Fruit fly (Drosophila melanogaster) whole organism, wandering third instar larva: ENCODE data around the gene CG13010.
A peak's percentile ranks its signal among the peaks of the same experiment; 100 is the strongest.

ENCODE experiments used
- Abd-B ChIP-seq: fragments of >200 bp; optimal IDR thresholded peaks from 2 replicates; lab custom pipeline; 2017; ENCODE audit warnings: missing biosample characterization, missing genetic modification characterization
- CG32264 ChIP-seq: fragments of 200-800 bp; sonication (Bioruptor generic); optimal IDR thresholded peaks from 2 replicates; lab custom pipeline; 2016; ENCODE audit warnings: missing biosample characterization, missing genetic modification characterization
- CG9705 ChIP-seq: fragments of 200-800 bp; sonication (Bioruptor generic); optimal IDR thresholded peaks from 2 replicates; lab custom pipeline; 2018; ENCODE audit warnings: missing biosample characterization, mild to moderate bottlenecking, missing genetic modification characterization
- CrebA ChIP-seq: fragments of 200-800 bp; sonication (Bioruptor generic); optimal IDR thresholded peaks from 2 replicates; lab custom pipeline; 2016; ENCODE audit warnings: missing biosample characterization, mild to moderate bottlenecking, missing genetic modification characterization, borderline replicate concordance
- Dfd ChIP-seq: fragments of >200 bp; optimal IDR thresholded peaks from 2 replicates; lab custom pipeline; 2017; ENCODE audit warnings: missing biosample characterization, missing genetic modification characterization
- Dif ChIP-seq: fragments of 200-275, 200-300 bp; sonication (Bioruptor generic); optimal IDR thresholded peaks from 2 replicates; lab custom pipeline; 2018; ENCODE audit warnings: missing biosample characterization, missing genetic modification characterization; ENCODE audit not compliant: partially characterized antibody
- GATAd ChIP-seq: sonication (Bioruptor generic); optimal IDR thresholded peaks from 2 replicates; lab custom pipeline; 2016; ENCODE audit warnings: missing biosample characterization, missing genetic modification characterization
- HLH106 ChIP-seq: fragments of 200-800 bp; optimal IDR thresholded peaks from 3 replicates; lab custom pipeline; 2019; ENCODE audit warnings: missing biosample characterization, mild to moderate bottlenecking, missing genetic modification characterization, moderate library complexity
- Hnf4 ChIP-seq: fragments of 200-800 bp; sonication (Bioruptor generic); optimal IDR thresholded peaks from 2 replicates; lab custom pipeline; 2016; ENCODE audit warnings: missing biosample characterization, mild to moderate bottlenecking, missing genetic modification characterization
- Hr78 ChIP-seq: fragments of >200 bp; optimal IDR thresholded peaks from 2 replicates; lab custom pipeline; 2017; ENCODE audit warnings: missing biosample characterization, missing genetic modification characterization
- Hr83 ChIP-seq: fragments of 200-300 bp; sonication (Bioruptor generic); optimal IDR thresholded peaks from 2 replicates; lab custom pipeline; 2016; ENCODE audit warnings: missing biosample characterization, mild to moderate bottlenecking, missing genetic modification characterization, moderate library complexity; ENCODE audit not compliant: poor library complexity, severe bottlenecking
- Myc ChIP-seq: fragments of >200 bp; optimal IDR thresholded peaks from 2 replicates; lab custom pipeline; 2017
- N ChIP-seq: fragments of >200 bp; optimal IDR thresholded peaks from 2 replicates; lab custom pipeline; 2018; ENCODE audit warnings: missing biosample characterization, missing external identifiers, missing genetic modification characterization
- OdsH ChIP-seq: fragments of 200-800 bp; sonication (Bioruptor generic); optimal IDR thresholded peaks from 2 replicates; lab custom pipeline; 2016; ENCODE audit warnings: missing biosample characterization, mild to moderate bottlenecking, missing genetic modification characterization
- Rel ChIP-seq, 2 experiments: fragments of 200-800 bp; sonication (Bioruptor generic) in 1 of 2; optimal IDR thresholded peaks; 2 replicates in 1 of 2; 3 replicates in 1 of 2; lab custom pipeline; 2016 to 2019; ENCODE audit warnings: mild to moderate bottlenecking in 2 of 2, missing biosample characterization in 2 of 2, missing genetic modification characterization in 2 of 2, moderate library complexity in 1 of 2
- Vsx2 ChIP-seq: fragments of 200-300, 225-300 bp; sonication (Bioruptor generic); optimal IDR thresholded peaks from 2 replicates; lab custom pipeline; 2018; ENCODE audit warnings: missing biosample characterization, missing genetic modification characterization; ENCODE audit not compliant: partially characterized antibody
- br ChIP-seq: fragments of 200-800 bp; sonication (Bioruptor generic); optimal IDR thresholded peaks from 2 replicates; lab custom pipeline; 2016; ENCODE audit warnings: missing biosample characterization, missing genetic modification characterization
- brk ChIP-seq: fragments of 200-800 bp; sonication (Bioruptor generic); optimal IDR thresholded peaks from 2 replicates; lab custom pipeline; 2016; ENCODE audit warnings: missing biosample characterization, mild to moderate bottlenecking, missing genetic modification characterization
- dl ChIP-seq, 2 experiments: fragments of 175-275, 200-275 bp in 1 of 2; fragments of 200-275 bp in 1 of 2; sonication (Bioruptor generic); optimal IDR thresholded peaks; lab custom pipeline; 2018; ENCODE audit warnings: mild to moderate bottlenecking in 2 of 2, missing biosample characterization in 2 of 2, missing genetic modification characterization in 2 of 2, moderate library complexity in 2 of 2; ENCODE audit not compliant: partially characterized antibody in 2 of 2, insufficient read depth in 1 of 2
- dsf ChIP-seq: sonication (Bioruptor generic); optimal IDR thresholded peaks from 2 replicates; lab custom pipeline; 2016; ENCODE audit warnings: missing biosample characterization, missing genetic modification characterization, borderline replicate concordance
- ey ChIP-seq: fragments of 200-800 bp; sonication (Bioruptor generic); optimal IDR thresholded peaks from 2 replicates; lab custom pipeline; 2016; ENCODE audit warnings: missing biosample characterization, missing genetic modification characterization
- foxo ChIP-seq, 2 experiments: fragments of 200-800 bp; sonication (Bioruptor generic); optimal IDR thresholded peaks; 2 replicates in 1 of 2; 3 replicates in 1 of 2; lab custom pipeline; 2016 to 2017; ENCODE audit warnings: missing biosample characterization in 2 of 2, missing genetic modification characterization in 2 of 2
- fru ChIP-seq: fragments of 200-800 bp; sonication (Bioruptor generic); optimal IDR thresholded peaks from 3 replicates; lab custom pipeline; 2016; ENCODE audit warnings: missing biosample characterization, mild to moderate bottlenecking, missing genetic modification characterization
- h ChIP-seq: fragments of 200-800 bp; sonication (Bioruptor generic); optimal IDR thresholded peaks from 3 replicates; lab custom pipeline; 2016; ENCODE audit warnings: missing biosample characterization, mild to moderate bottlenecking, missing genetic modification characterization
- lola ChIP-seq: fragments of >200 bp; optimal IDR thresholded peaks from 2 replicates; lab custom pipeline; 2017; ENCODE audit warnings: missing biosample characterization, missing genetic modification characterization
- rgr ChIP-seq: fragments of 200-800 bp; sonication (Bioruptor generic); optimal IDR thresholded peaks from 3 replicates; lab custom pipeline; 2016; ENCODE audit warnings: missing biosample characterization, mild to moderate bottlenecking, missing genetic modification characterization
- sage ChIP-seq: fragments of 200-800 bp; sonication (Bioruptor generic); optimal IDR thresholded peaks from 2 replicates; lab custom pipeline; 2016; ENCODE audit warnings: missing biosample characterization, mild to moderate bottlenecking, missing genetic modification characterization
- sv ChIP-seq: fragments of 200-800 bp; sonication (Bioruptor generic); optimal IDR thresholded peaks from 3 replicates; lab custom pipeline; 2016; ENCODE audit warnings: missing biosample characterization, missing genetic modification characterization
- tai ChIP-seq: sonication (Bioruptor generic); optimal IDR thresholded peaks from 2 replicates; lab custom pipeline; 2016; ENCODE audit warnings: missing biosample characterization, missing genetic modification characterization
- woc ChIP-seq: sonication (Bioruptor generic); optimal IDR thresholded peaks from 2 replicates; lab custom pipeline; 2016; ENCODE audit warnings: missing biosample characterization, mild to moderate bottlenecking, missing genetic modification characterization

Gene CG13010

DNA sequence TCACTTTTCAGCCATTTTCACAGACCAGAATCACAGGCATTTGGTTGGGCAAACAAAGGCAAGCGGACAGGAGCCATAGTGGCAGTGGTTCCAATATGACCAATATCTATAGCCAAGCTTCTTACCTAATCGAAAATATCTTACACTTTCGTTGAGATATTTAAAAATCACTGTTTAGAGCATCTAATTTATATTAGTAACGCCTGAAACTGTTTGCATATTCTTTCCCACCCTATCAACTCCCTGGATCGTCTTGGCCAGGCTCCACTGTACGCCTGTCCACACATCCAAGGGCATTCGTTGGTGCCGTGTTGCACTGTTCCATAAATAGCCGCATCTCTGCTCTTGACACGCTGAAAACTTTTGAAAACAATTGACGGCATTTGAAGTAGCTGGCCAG lies 11.8 kb upstream of the CG13010 start:
- TF ChIP-seq dl (GFP tag; optimal IDR thresholded peaks at IDR 0.05; lab: Kevin White, UChicago; ENCODE audit: insufficient read depth in 1 of 2, partially characterized antibody in 2 of 2) (no peak), Dfd (GFP tag; lab: Kevin White, UChicago) (no peak), N (no peak), rgr (GFP tag; lab: Kevin White, UChicago) (no peak), Hr83 (GFP tag; lab: Kevin White, UChicago) (no peak)

DNA sequence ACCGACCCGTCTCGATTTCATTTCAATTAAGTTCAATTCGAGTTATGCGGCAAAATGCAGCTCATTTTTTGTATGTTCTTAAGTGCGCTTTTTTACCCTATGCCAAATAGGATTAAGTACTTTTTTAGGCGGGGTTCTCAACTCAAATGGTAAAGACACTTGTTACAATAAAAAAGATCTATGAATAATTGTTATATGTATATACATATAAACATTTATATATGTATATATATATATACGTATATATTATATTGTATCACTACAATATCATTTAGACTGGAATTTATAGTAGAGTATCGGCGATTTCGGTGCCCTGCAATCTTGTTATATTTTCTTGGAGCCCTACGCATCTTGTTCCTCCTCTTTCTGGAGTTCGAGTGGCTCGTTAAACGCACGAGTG lies 11.2 kb upstream of the CG13010 start:
- TF ChIP-seq sv (GFP tag; lab: Kevin White, UChicago) (no peak), HLH106 (tag; lab: Kevin White, UChicago) (no peak), CrebA (GFP tag; lab: Kevin White, UChicago) (no peak), foxo (GFP tag; optimal IDR thresholded peaks at IDR 0.05; lab: Kevin White, UChicago) (no peak), Dif (GFP tag; lab: Kevin White, UChicago) (no peak), woc (no peak), dl (GFP tag; optimal IDR thresholded peaks at IDR 0.05; lab: Kevin White, UChicago; ENCODE audit: insufficient read depth in 1 of 2, partially characterized antibody in 2 of 2) (no peak), Myc (lab: Kevin White, UChicago) (no peak), lola (GFP tag; lab: Kevin White, UChicago) (no peak), OdsH (GFP tag; lab: Kevin White, UChicago) (no peak), br (GFP tag; lab: Kevin White, UChicago) (no peak), brk (GFP tag; lab: Kevin White, UChicago) (no peak), sage (GFP tag; lab: Kevin White, UChicago) (no peak), h (no peak), tai (GFP tag; lab: Kevin White, UChicago) (no peak), Hr83 (GFP tag; lab: Kevin White, UChicago) (no peak), Vsx2 (GFP tag; lab: Kevin White, UChicago) (no peak), N (no peak), rgr (GFP tag; lab: Kevin White, UChicago) (no peak)
- TF ChIP-seq, all 38 proteins: peak for 0

DNA sequence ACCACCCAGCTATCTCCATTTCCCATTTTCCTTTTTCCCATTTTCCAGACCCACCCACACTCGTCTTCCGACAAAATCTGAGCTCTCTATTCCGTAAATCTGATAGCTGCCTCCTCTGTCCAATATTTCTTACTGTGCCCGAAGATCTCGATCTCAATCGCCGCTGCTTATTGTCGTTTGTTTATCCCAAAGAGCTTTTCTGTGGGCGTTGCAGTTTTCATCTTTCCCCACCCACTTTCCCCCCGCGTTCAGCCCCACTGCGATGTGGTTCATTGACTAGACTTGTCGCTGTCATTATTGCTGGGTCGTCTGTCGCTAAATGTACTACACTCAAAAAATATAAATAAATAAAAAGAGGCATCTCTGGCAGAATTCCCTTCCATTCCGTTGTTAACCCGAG lies 10.6 kb upstream of the CG13010 start:
- TF ChIP-seq Hr78 = no peak
- TF ChIP-seq, all 38 proteins: peak for 0

DNA sequence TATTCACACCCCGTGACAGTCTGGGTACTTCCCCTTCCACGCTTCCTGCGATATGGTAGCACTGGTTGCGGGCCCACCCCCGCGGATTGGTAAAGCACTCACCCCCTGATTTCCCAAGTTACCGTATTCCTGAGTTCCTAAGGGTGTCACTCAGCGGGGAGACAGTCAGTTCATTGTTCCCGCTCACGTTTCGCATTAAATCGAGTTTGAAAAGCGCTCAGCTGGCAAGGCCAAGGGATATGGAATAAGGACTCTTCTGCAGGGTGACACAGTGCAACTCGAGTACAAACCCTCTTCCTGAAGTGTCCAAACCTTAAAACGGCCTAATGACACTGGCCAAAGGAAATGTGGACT lies 9.3 kb upstream of the CG13010 start:
- TF ChIP-seq Rel (GFP tag; optimal IDR thresholded peaks at IDR 0.05; lab: Kevin White, UChicago) = no peak
- TF ChIP-seq Rel (tag; optimal IDR thresholded peaks at IDR 0.05; lab: Kevin White, UChicago) = peak; percentile 50
- no peak for TF ChIP-seq tai (GFP tag; lab: Kevin White, UChicago)
- TF ChIP-seq ey (GFP tag; lab: Kevin White, UChicago) = no peak

DNA sequence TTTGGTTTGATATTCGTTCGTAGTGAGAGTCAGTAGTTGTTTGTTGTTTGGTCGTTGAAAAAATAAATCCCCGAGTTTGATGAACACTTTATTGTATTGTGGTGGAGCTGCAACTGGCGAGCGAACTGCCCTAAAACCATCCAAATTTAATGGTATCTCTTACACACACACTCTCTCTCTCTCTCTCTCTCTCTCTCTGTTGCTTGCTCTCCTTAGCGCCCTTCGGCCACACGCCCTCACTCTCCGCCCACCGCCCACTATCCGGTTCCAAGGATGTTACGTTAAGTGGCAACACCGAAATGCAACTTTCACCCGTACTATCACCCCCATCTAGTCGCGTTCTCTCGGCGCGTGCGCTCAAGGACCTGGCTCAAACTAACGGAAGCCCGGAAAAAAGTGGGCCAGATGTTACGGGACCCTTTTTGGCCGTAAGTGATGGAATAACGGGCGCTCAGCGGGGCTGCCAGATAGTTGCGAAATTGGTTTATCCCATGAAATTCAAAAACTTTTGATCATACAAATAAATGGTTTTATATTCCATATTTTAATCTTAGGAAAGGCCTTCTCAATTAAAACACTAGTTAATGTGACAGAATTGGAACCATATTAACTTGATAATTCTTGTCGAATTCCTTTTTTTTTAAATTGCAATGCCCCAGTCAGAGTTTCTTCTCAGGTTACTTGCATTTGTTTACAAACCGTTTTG lies 8.8 kb upstream of the CG13010 start:
- no peak for TF ChIP-seq dl (GFP tag; optimal IDR thresholded peaks at IDR 0.05; lab: Kevin White, UChicago; ENCODE audit: insufficient read depth in 1 of 2, partially characterized antibody in 2 of 2)
- no peak for TF ChIP-seq CG9705
- TF ChIP-seq HLH106 (tag; lab: Kevin White, UChicago) = no peak
- no peak for TF ChIP-seq foxo (GFP tag; optimal IDR thresholded peaks at IDR 0.05; lab: Kevin White, UChicago)
- TF ChIP-seq dsf (GFP tag; lab: Kevin White, UChicago) = no peak
- no peak for TF ChIP-seq Abd-B
- TF ChIP-seq tai (GFP tag; lab: Kevin White, UChicago) = no peak
- TF ChIP-seq sage (GFP tag; lab: Kevin White, UChicago) = no peak
- TF ChIP-seq CrebA (GFP tag; lab: Kevin White, UChicago) = no peak
- TF ChIP-seq ey (GFP tag; lab: Kevin White, UChicago) = no peak
- TF ChIP-seq Dfd (GFP tag; lab: Kevin White, UChicago) = no peak
- no peak for TF ChIP-seq br (GFP tag; lab: Kevin White, UChicago)
- no peak for TF ChIP-seq CG32264 (GFP tag; lab: Kevin White, UChicago)
- TF ChIP-seq fru (GFP tag; lab: Kevin White, UChicago) = no peak
- TF ChIP-seq Vsx2 (GFP tag; lab: Kevin White, UChicago) = no peak
- no peak for TF ChIP-seq Hnf4 (GFP tag; lab: Kevin White, UChicago)
- no peak for TF ChIP-seq lola (GFP tag; lab: Kevin White, UChicago)
- TF ChIP-seq GATAd (GFP tag; lab: Kevin White, UChicago) = no peak
